Worm (Caenorhabditis elegans): ENCODE results near the gene clec-117.

Gene clec-117

DNA sequence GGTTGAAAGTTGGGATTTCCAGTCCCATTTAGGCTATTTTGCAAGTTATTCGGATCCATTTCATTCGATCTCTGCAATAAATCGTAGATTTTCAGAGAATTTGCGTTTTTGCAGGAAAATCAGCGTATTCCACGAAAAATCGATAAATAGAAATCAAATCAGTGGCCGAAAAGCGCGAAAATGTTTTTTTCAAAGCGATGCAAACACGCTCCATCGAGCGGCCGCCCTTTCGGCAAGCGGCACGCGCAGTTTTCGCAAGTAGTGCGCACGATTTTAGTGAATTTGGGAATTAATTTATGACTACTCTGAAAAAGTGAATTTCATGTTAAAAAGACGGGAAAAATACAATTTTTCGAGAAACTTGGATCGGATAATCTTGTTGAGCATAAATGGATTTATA is 41.7 kb downstream of the clec-117 start (continued):
- TF ChIP-seq B0261.1 (tag; optimal IDR thresholded peaks at IDR 0.05) (peak; percentile 13), rcor-1 (GFP tag; IDR thresholded peaks at IDR 0.05) (peak; percentile 79), nfyb-1 (GFP tag; IDR thresholded peaks at IDR 0.05) (peak; percentile 90), T07F8.4 (tag; optimal IDR thresholded peaks at IDR 0.05) (peak; percentile 29), madf-10 (tag; optimal IDR thresholded peaks at IDR 0.05) (peak; percentile 80), hmg-1.2 (GFP tag; IDR thresholded peaks at IDR 0.05) (peak; percentile 73), lag-1 (GFP tag; IDR thresholded peaks at IDR 0.05) (no peak), hlh-12 (tag; optimal IDR thresholded peaks at IDR 0.05) (no peak), pbrm-1 (GFP tag; IDR thresholded peaks at IDR 0.05) (peak; percentile 94), ceh-79 (tag; optimal IDR thresholded peaks at IDR 0.05) (no peak), mel-28 (tag; optimal IDR thresholded peaks at IDR 0.05; ENCODE audit: borderline replicate concordance) (peak; percentile 70), gei-17 (GFP tag; optimal IDR thresholded peaks at IDR 0.05) (peak; percentile 44), akir-1 (GFP tag; optimal IDR thresholded peaks at IDR 0.05) (peak; percentile 18), lin-54 (GFP tag; optimal IDR thresholded peaks at IDR 0.05) (peak; percentile 91), bed-2 (GFP tag; IDR thresholded peaks at IDR 0.05) (no peak), nhr-80 (tag; optimal IDR thresholded peaks at IDR 0.05) (peak; percentile 70), ama-1 (optimal IDR thresholded peaks at IDR 0.05) (no peak), ama-1 (GFP tag; optimal IDR thresholded peaks at IDR 0.05) (peak; percentile 7 to 67), nhr-179 (tag; optimal IDR thresholded peaks at IDR 0.05) (no peak), tbx-9 (tag; optimal IDR thresholded peaks at IDR 0.05; ENCODE audit: borderline replicate concordance) (no peak), lin-40 (tag; optimal IDR thresholded peaks at IDR 0.05) (peak; percentile 94), egl-44 (GFP tag; IDR thresholded peaks at IDR 0.05) (0 out of 2 replicates have a peak, but pooled peaks have one; percentile 41), hlh-26 (GFP tag; conservative IDR thresholded peaks at IDR 0.05) (no peak), unc-130 (GFP tag; optimal IDR thresholded peaks at IDR 0.05) (peak; percentile 75), attf-5 (GFP tag; optimal IDR thresholded peaks at IDR 0.05) (peak; percentile 98), snpc-1.3 (tag; optimal IDR thresholded peaks at IDR 0.05; ENCODE audit: insufficient read depth) (peak; percentile 71), dpl-1 (GFP tag; optimal IDR thresholded peaks at IDR 0.05) (peak; percentile 79), him-1 (tag; optimal IDR thresholded peaks at IDR 0.05) (peak; percentile 41), B0019.2 (GFP tag; conservative IDR thresholded peaks at IDR 0.05) (peak; percentile 69), egl-18 (GFP tag; IDR thresholded peaks at IDR 0.05) (no peak), ztf-28 (GFP tag; IDR thresholded peaks at IDR 0.05) (peak; percentile 89), ztf-25 (GFP tag; IDR thresholded peaks at IDR 0.05) (0 out of 2 replicates have a peak, but pooled peaks have one; percentile 4), aptf-2 (GFP tag; conservative IDR thresholded peaks at IDR 0.05) (peak; percentile 68; the same call in 1 of the 2 replicates), T26A5.8 (tag; optimal IDR thresholded peaks at IDR 0.05) (no peak), dox-1 (GFP tag; IDR thresholded peaks at IDR 0.05) (peak; percentile 97), bed-1 (GFP tag; IDR thresholded peaks at IDR 0.05) (no peak), egrh-3 (GFP tag; IDR thresholded peaks at IDR 0.05) (peak; percentile 44), tbp1 (GFP tag; optimal IDR thresholded peaks at IDR 0.05) (peak; percentile 69), snpc-3.4 (tag; optimal IDR thresholded peaks at IDR 0.05) (peak; percentile 77), nhr-27 (tag; optimal IDR thresholded peaks at IDR 0.05) (no peak), ZK185.1 (tag; optimal IDR thresholded peaks at IDR 0.05; ENCODE audit: poor library complexity, severe bottlenecking) (peak; percentile 95), hmg-20 (GFP tag; IDR thresholded peaks at IDR 0.05) (peak; percentile 73), let-607 (tag; optimal IDR thresholded peaks at IDR 0.05) (peak in 1 of 2 experiments; percentile 59), B0336.3 (GFP tag; IDR thresholded peaks at IDR 0.05) (peak; percentile 95), nfya-2 (GFP tag; IDR thresholded peaks at IDR 0.05) (no peak), rec-8 (tag; optimal IDR thresholded peaks at IDR 0.05) (peak in 1 of 2 experiments; percentile 72), F49E8.2 (tag; optimal IDR thresholded peaks at IDR 0.05; ENCODE audit: insufficient read depth) (peak; percentile 87), ceh-58 (GFP tag; IDR thresholded peaks at IDR 0.05) (no peak)

All from whole organism, young adult.